Worm (Caenorhabditis elegans): ENCODE results near the gene tbc-2.

tbc-2 gene

ce11 chrII:5841053-5841547 lies 13.9 kb upstream of the tbc-2 start, which contains the start of gene lec-5:
TSS of gene lec-5 (minus strand) at chrII:5841103.
- TF ChIP-seq nhr-237 (tag; optimal IDR thresholded peaks at IDR 0.05) (no peak), snpc-4 (tag; optimal IDR thresholded peaks at IDR 0.05) (no peak), ces-1 (GFP tag; optimal IDR thresholded peaks at IDR 0.05) (no peak), mep-1 (tag; optimal IDR thresholded peaks at IDR 0.05) (peak; percentile 2), nhr-19 (GFP tag; conservative IDR thresholded peaks at IDR 0.05) (peak; percentile 38), grh-1 (GFP tag; IDR thresholded peaks at IDR 0.05) (no peak), lsy-2 (tag; optimal IDR thresholded peaks at IDR 0.05) (peak in 1 of 2 experiments; percentile 47), ceh-88 (GFP tag; IDR thresholded peaks at IDR 0.05) (no peak), lin-35 (GFP tag; optimal IDR thresholded peaks at IDR 0.05) (no peak), unc-86 (tag; optimal IDR thresholded peaks at IDR 0.05) (no peak), fkh-10 (GFP tag; optimal IDR thresholded peaks at IDR 0.05) (no peak), egl-27 (tag; optimal IDR thresholded peaks at IDR 0.05) (no peak), nhr-85 (tag) (no peak), sup-37 (GFP tag; optimal IDR thresholded peaks at IDR 0.05) (no peak), sptf-1 (tag; optimal IDR thresholded peaks at IDR 0.05) (no peak), nhr-84 (tag; optimal IDR thresholded peaks at IDR 0.05) (no peak), C04F5.9 (tag; optimal IDR thresholded peaks at IDR 0.05) (no peak), ama-1 (optimal IDR thresholded peaks at IDR 0.05) (no peak), sox-4 (tag; optimal IDR thresholded peaks at IDR 0.05) (no peak), nhr-47 (tag; optimal IDR thresholded peaks at IDR 0.05) (no peak), nhr-28 (tag; optimal IDR thresholded peaks at IDR 0.05) (no peak), lin-15B (tag; optimal IDR thresholded peaks at IDR 0.05) (no peak), irx-1 (tag; optimal IDR thresholded peaks at IDR 0.05) (no peak), efl-3 (GFP tag; optimal IDR thresholded peaks at IDR 0.05) (no peak), elt-3 (tag; optimal IDR thresholded peaks at IDR 0.05) (no peak), nhr-71 (tag; optimal IDR thresholded peaks at IDR 0.05) (peak; percentile 60), ceh-8 (GFP tag; optimal IDR thresholded peaks at IDR 0.05) (no peak), ets-5 (GFP tag; IDR thresholded peaks at IDR 0.05) (no peak), mef-2 (tag; optimal IDR thresholded peaks at IDR 0.05) (no peak), mdl-1 (tag; optimal IDR thresholded peaks at IDR 0.05) (no peak), ceh-82 (tag; optimal IDR thresholded peaks at IDR 0.05) (no peak), jun-1 (tag; optimal IDR thresholded peaks at IDR 0.05) (no peak), fkh-4 (tag; optimal IDR thresholded peaks at IDR 0.05; ENCODE audit: borderline replicate concordance) (no peak), vab-15 (tag; optimal IDR thresholded peaks at IDR 0.05) (no peak), C34B4.2 (tag; optimal IDR thresholded peaks at IDR 0.05) (no peak), ztf-11 (tag; optimal IDR thresholded peaks at IDR 0.05) (no peak), snu-23 (GFP tag; optimal IDR thresholded peaks at IDR 0.05) (peak; percentile 23), tlp-1 (tag; optimal IDR thresholded peaks at IDR 0.05) (no peak), rnt-1 (tag; optimal IDR thresholded peaks at IDR 0.05) (peak; percentile 56), aly-2 (tag; optimal IDR thresholded peaks at IDR 0.05) (no peak), zag-1 (tag; optimal IDR thresholded peaks at IDR 0.05) (no peak), unc-62 (GFP tag; optimal IDR thresholded peaks at IDR 0.05) (no peak), xbp-1 (tag; optimal IDR thresholded peaks at IDR 0.05) (no peak), fkh-8 (tag; optimal IDR thresholded peaks at IDR 0.05) (no peak), lin-13 (GFP tag; optimal IDR thresholded peaks at IDR 0.05) (no peak), nhr-11 (tag; optimal IDR thresholded peaks at IDR 0.05) (no peak), nhr-12 (tag; optimal IDR thresholded peaks at IDR 0.05) (no peak), efl-1 (optimal IDR thresholded peaks at IDR 0.05) (no peak), efl-1 (GFP tag; optimal IDR thresholded peaks at IDR 0.05 in 1 of 2) (no peak), dpl-1 (GFP tag; optimal IDR thresholded peaks at IDR 0.05) (no peak), dsc-1 (tag; optimal IDR thresholded peaks at IDR 0.05) (peak; percentile 56), nhr-77 (tag; optimal IDR thresholded peaks at IDR 0.05) (no peak), Y116A8C.19 (tag; optimal IDR thresholded peaks at IDR 0.05; ENCODE audit: borderline replicate concordance) (no peak), nhr-90 (tag; optimal IDR thresholded peaks at IDR 0.05; ENCODE audit: poor library complexity) (no peak), lin-39 (tag; optimal IDR thresholded peaks at IDR 0.05) (no peak)
